Fruit fly (Drosophila melanogaster): ENCODE measurements around the gene verm.

The verm gene

dm6 chr3L:19696073-19696960 lies 1.3 kb upstream of the verm start (continued):
- TF ChIP-seq CG6276 (GFP tag; optimal IDR thresholded peaks at IDR 0.05) (no peak), svp (GFP tag) (peak; percentile 80), CG6808 (GFP tag; optimal IDR thresholded peaks at IDR 0.05) (peak; percentile 33), esn (GFP tag; optimal IDR thresholded peaks at IDR 0.05) (peak; percentile 68), CG8319 (GFP tag; optimal IDR thresholded peaks at IDR 0.05) (peak; percentile 25), CG6854 (GFP tag; optimal IDR thresholded peaks at IDR 0.05) (peak; percentile 66), CG8119 (GFP tag; IDR thresholded peaks at IDR 0.05) (no peak), Hr4 (GFP tag; optimal IDR thresholded peaks at IDR 0.05) (peak; percentile 10), Sox14 (GFP tag; optimal IDR thresholded peaks at IDR 0.05) (no peak), acj6 (GFP tag; optimal IDR thresholded peaks at IDR 0.05) (peak; percentile 52), pdm3 (GFP tag; optimal IDR thresholded peaks at IDR 0.05) (peak; percentile 43), CG3032 (tag; optimal IDR thresholded peaks at IDR 0.05) (no peak), spab (GFP tag; optimal IDR thresholded peaks at IDR 0.05) (no peak), lz (GFP tag; optimal IDR thresholded peaks at IDR 0.05) (peak; percentile 34), CG6792 (GFP tag; optimal IDR thresholded peaks at IDR 0.05) (no peak), CG10631 (GFP tag; optimal IDR thresholded peaks at IDR 0.05) (peak; percentile 50), net (GFP tag; optimal IDR thresholded peaks at IDR 0.05) (peak; percentile 26), cyc (GFP tag; optimal IDR thresholded peaks at IDR 0.05) (peak; percentile 42), CG11902 (GFP tag; optimal IDR thresholded peaks at IDR 0.05) (no peak), ss (GFP tag; optimal IDR thresholded peaks at IDR 0.05) (peak; percentile 37 to 50), salr (GFP tag; optimal IDR thresholded peaks at IDR 0.05) (peak in 1 of 2 experiments; percentile 0), fd85E (GFP tag; optimal IDR thresholded peaks at IDR 0.05) (no peak), CG3919 (GFP tag; optimal IDR thresholded peaks at IDR 0.05) (peak; percentile 36), Sox15 (GFP tag; optimal IDR thresholded peaks at IDR 0.05) (peak; percentile 12), Eip93F (GFP tag; optimal IDR thresholded peaks at IDR 0.05) (no peak), Eip78C (GFP tag) (peak; percentile 93), fkh (GFP tag; optimal IDR thresholded peaks at IDR 0.05) (no peak), Smox (GFP tag; optimal IDR thresholded peaks at IDR 0.05) (peak; percentile 45), OdsH (GFP tag; optimal IDR thresholded peaks at IDR 0.05) (peak; percentile 49), CG4318 (GFP tag; optimal IDR thresholded peaks at IDR 0.05) (no peak), CG6163 (GFP tag; IDR thresholded peaks at IDR 0.05) (no peak), CG16779 (tag; optimal IDR thresholded peaks at IDR 0.05) (no peak), CG8632 (GFP tag; optimal IDR thresholded peaks at IDR 0.05) (peak; percentile 48), eg (GFP tag; IDR thresholded peaks at IDR 0.05) (no peak), Hr39 (GFP tag; optimal IDR thresholded peaks at IDR 0.05) (peak; percentile 45), CG34406 (GFP tag; optimal IDR thresholded peaks at IDR 0.05) (peak; percentile 43)

- TF ChIP-seq CG9139 (GFP tag; optimal IDR thresholded peaks at IDR 0.05) (no peak), vri (GFP tag; optimal IDR thresholded peaks at IDR 0.05) (peak; percentile 86), Sox102F (GFP tag; optimal IDR thresholded peaks at IDR 0.05) (no peak), Eip78C (GFP tag) (peak; percentile 65), Ets21C (GFP tag; optimal IDR thresholded peaks at IDR 0.05) (no peak), CG16779 (tag; optimal IDR thresholded peaks at IDR 0.05) (no peak), Eip93F (GFP tag; optimal IDR thresholded peaks at IDR 0.05) (no peak), Blimp-1 (GFP tag; optimal IDR thresholded peaks at IDR 0.05) (peak; percentile 94), Met (GFP tag; optimal IDR thresholded peaks at IDR 0.05) (no peak), CG31627 (GFP tag; optimal IDR thresholded peaks at IDR 0.05) (no peak), Lpt (GFP tag; optimal IDR thresholded peaks at IDR 0.05) (no peak), CG11762 (GFP tag; optimal IDR thresholded peaks at IDR 0.05; ENCODE audit: insufficient read depth) (no peak), Hr38 (GFP tag; optimal IDR thresholded peaks at IDR 0.05) (no peak), dac (GFP tag; optimal IDR thresholded peaks at IDR 0.05) (no peak), salr (GFP tag; optimal IDR thresholded peaks at IDR 0.05) (no peak), Hr39 (GFP tag; optimal IDR thresholded peaks at IDR 0.05) (no peak), OdsH (GFP tag; optimal IDR thresholded peaks at IDR 0.05) (no peak), CG32006 (GFP tag; optimal IDR thresholded peaks at IDR 0.05) (no peak), Sox15 (GFP tag; optimal IDR thresholded peaks at IDR 0.05) (no peak), CG10669 (GFP tag; optimal IDR thresholded peaks at IDR 0.05) (no peak), CG6808 (GFP tag; optimal IDR thresholded peaks at IDR 0.05) (peak; percentile 34), CG8119 (GFP tag; IDR thresholded peaks at IDR 0.05) (peak; percentile 18; the same call in 1 of the 3 replicates), eg (GFP tag; IDR thresholded peaks at IDR 0.05) (peak; percentile 44; the same call in 1 of the 3 replicates)
These were observed 860 bp downstream of the verm start for dm6 chr3L:19694156-19694643.
